Fruit fly (Drosophila melanogaster) Kc167 (cell line): Measurements from ENCODE around the gene CG6733.

Source experiments
- Myc ChIP-seq: fragments of >200 bp; optimal IDR thresholded peaks from 2 replicates; lab custom pipeline; 2017; ENCODE audit warnings: missing external identifiers
- Sin3A ChIP-seq: fragments of >200 bp; optimal IDR thresholded peaks from 2 replicates; lab custom pipeline; 2018; ENCODE audit warnings: missing external identifiers
- h ChIP-seq: fragments of >200 bp; optimal IDR thresholded peaks from 3 replicates; lab custom pipeline; 2018; ENCODE audit warnings: missing external identifiers
- insv ChIP-seq: fragments of >200 bp; optimal IDR thresholded peaks from 3 replicates; lab custom pipeline; 2018; ENCODE audit warnings: missing external identifiers
- psq ChIP-seq: fragments of >200 bp; optimal IDR thresholded peaks from 2 replicates; lab custom pipeline; 2017; ENCODE audit warnings: missing external identifiers
- ttk ChIP-seq: sonication (Bioruptor generic); optimal IDR thresholded peaks from 2 replicates; lab custom pipeline; 2017; ENCODE audit warnings: missing external identifiers

dm6 chr3R:23140280-23140679 lies 42.8 kb downstream of the CG6733 start:
- TF ChIP-seq Sin3A (no peak), Myc (lab: Kevin White, UChicago) (no peak), psq (lab: Kevin White, UChicago) (no peak), insv (lab: Kevin White, UChicago) (no peak), h (lab: Kevin White, UChicago) (no peak), ttk (lab: Kevin White, UChicago) (no peak)
